Worm (Caenorhabditis elegans) whole organism, early embryonic: ENCODE results near the gene col-69.

Source experiments
- B0310.2 ChIP-seq: sonication (generic microtip); optimal IDR thresholded peaks from 2 replicates; lab custom pipeline; 2016; ENCODE audit warnings: mild to moderate bottlenecking, missing genetic modification characterization, missing compliant biosample characterization
- F13C5.2 ChIP-seq: sonication (generic microtip); optimal IDR thresholded peaks from 2 replicates; lab custom pipeline; 2017; ENCODE audit warnings: mild to moderate bottlenecking, missing genetic modification characterization, inconsistent platforms, missing compliant biosample characterization
- aly-1 ChIP-seq: sonication (generic microtip); optimal IDR thresholded peaks from 2 replicates; lab custom pipeline; 2016; ENCODE audit warnings: missing genetic modification characterization, missing compliant biosample characterization
- ama-1 ChIP-seq: fragments of 150-350 bp; optimal IDR thresholded peaks from 2 replicates; lab custom pipeline; 2014
- ceh-13 ChIP-seq: fragments of 200-800 bp; sonication (Bioruptor generic); optimal IDR thresholded peaks from 2 replicates; lab custom pipeline; 2018; ENCODE audit warnings: mild to moderate bottlenecking, missing genetic modification characterization, missing compliant biosample characterization
- ets-7 ChIP-seq: sonication (generic microtip); optimal IDR thresholded peaks from 2 replicates; lab custom pipeline; 2016; ENCODE audit warnings: missing genotype, missing genetic modification characterization, missing compliant biosample characterization
- flt-1 ChIP-seq: fragments of 200-800 bp; sonication (Bioruptor generic); IDR thresholded peaks from 2 replicates; pipeline ENCODE4 v1.3.6; 2022; ENCODE audit warnings: missing genetic modification characterization, missing compliant biosample characterization
- hmbx-1 ChIP-seq: sonication (generic microtip); optimal IDR thresholded peaks from 2 replicates; lab custom pipeline; 2016; ENCODE audit warnings: mild to moderate bottlenecking, missing genetic modification characterization, missing compliant biosample characterization
- hmg-4 ChIP-seq: fragments of 200-800 bp; sonication (Bioruptor generic); optimal IDR thresholded peaks from 2 replicates; lab custom pipeline; 2018; ENCODE audit warnings: mild to moderate bottlenecking, missing genetic modification characterization, missing compliant biosample characterization
- sea-1 ChIP-seq: fragments of 200-800 bp; sonication (Bioruptor generic); conservative IDR thresholded peaks from 2 replicates; pipeline ENCODE4 v1.3.6; 2022; ENCODE audit warnings: missing genetic modification characterization, missing compliant biosample characterization
- tbx-11 ChIP-seq: fragments of 200-800 bp; sonication (Bioruptor generic); IDR thresholded peaks from 2 replicates; pipeline ENCODE4 v1.3.6; 2022; ENCODE audit warnings: missing genetic modification characterization, missing compliant biosample characterization
- tra-4 ChIP-seq: sonication (generic microtip); optimal IDR thresholded peaks from 2 replicates; lab custom pipeline; 2017; ENCODE audit warnings: missing genetic modification characterization, missing compliant biosample characterization

- TF ChIP-seq ama-1 (no peak), F13C5.2 (tag; lab: Kevin White, UChicago) (no peak), tra-4 (tag; lab: Kevin White, UChicago) (no peak), tbx-11 (no peak), aly-1 (tag; lab: Kevin White, UChicago) (no peak), flt-1 (GFP tag; lab: Robert Waterston, UW) (no peak), ets-7 (tag; lab: Kevin White, UChicago) (no peak), hmg-4 (no peak), sea-1 (GFP tag; lab: Robert Waterston, UW) (no peak), ceh-13 (GFP tag; lab: Kevin White, UChicago) (no peak), hmbx-1 (no peak), B0310.2 (tag; lab: Kevin White, UChicago) (no peak)
These were observed 28.4 kb upstream of the col-69 start for ce11 chrII:333853-334449.
